Worm (Caenorhabditis elegans) whole organism, young adult: ENCODE data around the gene attf-2.

Source experiments
- ama-1 ChIP-seq, 3 experiments: fragments of 150-350 bp in 1 of 3; sonication (generic microtip) in 2 of 3; optimal IDR thresholded peaks; 2 replicates each; lab custom pipeline; 2014 to 2018; ENCODE audit warnings: missing biosample characterization in 2 of 3, missing genetic modification characterization in 2 of 3, missing genetic modification reagents in 2 of 3
- aptf-2 ChIP-seq: fragments of 200-800 bp; sonication (Bioruptor generic); conservative IDR thresholded peaks from 2 replicates; pipeline ENCODE4 v1.3.6; 2022; ENCODE audit warnings: missing genetic modification reagents, missing genetic modification characterization, missing compliant biosample characterization
- die-1 ChIP-seq: sonication (generic microtip); optimal IDR thresholded peaks from 2 replicates; lab custom pipeline; 2016; ENCODE audit warnings: missing genotype, mild to moderate bottlenecking, missing genetic modification characterization, missing compliant biosample characterization
- lin-35 ChIP-seq, 3 experiments: fragments of 150-350 bp in 2 of 3; sonication (generic microtip) in 1 of 3; optimal IDR thresholded peaks; 2 replicates each; lab custom pipeline; 2014 to 2018; ENCODE audit warnings: missing biosample characterization in 3 of 3, missing genetic modification characterization in 3 of 3, missing genetic modification reagents in 3 of 3
- madf-8 ChIP-seq: fragments of 200-800 bp; sonication (Bioruptor generic); conservative IDR thresholded peaks from 2 replicates; pipeline ENCODE4 v1.3.6; 2022; ENCODE audit warnings: missing genetic modification reagents, missing genetic modification characterization, missing compliant biosample characterization
- sdz-38 ChIP-seq: sonication (generic microtip); optimal IDR thresholded peaks from 2 replicates; lab custom pipeline; 2016; ENCODE audit warnings: missing genotype, missing genetic modification characterization, missing compliant biosample characterization
- tlf-1 ChIP-seq: fragments of 200-800 bp; sonication (Bioruptor generic); optimal IDR thresholded peaks from 2 replicates; lab custom pipeline; 2018; ENCODE audit warnings: mild to moderate bottlenecking, missing genetic modification characterization, missing compliant biosample characterization
- ztf-18 ChIP-seq: sonication (generic microtip); optimal IDR thresholded peaks from 2 replicates; lab custom pipeline; 2016; ENCODE audit warnings: missing genotype, mild to moderate bottlenecking, missing genetic modification characterization, missing compliant biosample characterization

- no peak for TF ChIP-seq ztf-18 (tag; lab: Kevin White, UChicago)
- no peak for TF ChIP-seq die-1 (tag; lab: Kevin White, UChicago)
- TF ChIP-seq aptf-2 (GFP tag; lab: Robert Waterston, UW): no peak
- TF ChIP-seq madf-8 (GFP tag; lab: Robert Waterston, UW): no peak
- no peak for TF ChIP-seq tlf-1 (GFP tag; lab: Kevin White, UChicago)
- TF ChIP-seq lin-35 (GFP tag; optimal IDR thresholded peaks at IDR 0.05; lab: Kevin White, UChicago): no peak
- no peak for TF ChIP-seq ama-1 (optimal IDR thresholded peaks at IDR 0.05; lab: Kevin White, UChicago)
- no peak for TF ChIP-seq ama-1 (GFP tag; optimal IDR thresholded peaks at IDR 0.05; lab: Kevin White, UChicago)
- TF ChIP-seq sdz-38 (tag; lab: Kevin White, UChicago): no peak
Observed at ce11 chrV:7231524-7231923, 35.6 kb upstream of the attf-2 start.
